Worm (Caenorhabditis elegans): ENCODE measurements around the gene Y57G11B.3.

Y57G11B.3 gene

ce11 chrIV:14587589-14587988 lies 13.4 kb upstream of the Y57G11B.3 start:
- TF ChIP-seq ztf-1 (GFP tag; conservative IDR thresholded peaks at IDR 0.05) (no peak), nhr-6 (tag; optimal IDR thresholded peaks at IDR 0.05) (no peak), R02D3.7 (tag; optimal IDR thresholded peaks at IDR 0.05) (no peak), ZK546.5 (tag; optimal IDR thresholded peaks at IDR 0.05) (no peak), nhr-25 (tag; optimal IDR thresholded peaks at IDR 0.05) (no peak), sem-4 (tag; optimal IDR thresholded peaks at IDR 0.05) (no peak), unc-62 (GFP tag; optimal IDR thresholded peaks at IDR 0.05) (no peak), nhr-11 (tag; optimal IDR thresholded peaks at IDR 0.05) (no peak), dmd-4 (tag; optimal IDR thresholded peaks at IDR 0.05) (no peak), nhr-21 (tag; optimal IDR thresholded peaks at IDR 0.05) (no peak), lsy-2 (tag; optimal IDR thresholded peaks at IDR 0.05) (no peak), peb-1 (tag; optimal IDR thresholded peaks at IDR 0.05) (no peak), mdl-1 (tag; optimal IDR thresholded peaks at IDR 0.05) (no peak), alr-1 (tag; optimal IDR thresholded peaks at IDR 0.05) (no peak)

- TF ChIP-seq elt-3 (tag; optimal IDR thresholded peaks at IDR 0.05), result no peak
- no peak for TF ChIP-seq ceh-82 (tag; optimal IDR thresholded peaks at IDR 0.05)
- TF ChIP-seq sma-3 (GFP tag; optimal IDR thresholded peaks at IDR 0.05), result no peak
- no peak for TF ChIP-seq sma-9 (GFP tag; optimal IDR thresholded peaks at IDR 0.05)
- TF ChIP-seq sma-9 (tag; optimal IDR thresholded peaks at IDR 0.05), result no peak
- no peak for TF ChIP-seq nhr-129 (tag; optimal IDR thresholded peaks at IDR 0.05)
- no peak for TF ChIP-seq ztf-4 (tag; optimal IDR thresholded peaks at IDR 0.05)
- TF ChIP-seq mab-5 (tag; optimal IDR thresholded peaks at IDR 0.05), result no peak
- no peak for TF ChIP-seq elt-1 (tag; optimal IDR thresholded peaks at IDR 0.05)
- no peak for TF ChIP-seq skn-1 (tag; optimal IDR thresholded peaks at IDR 0.05)
- TF ChIP-seq ama-1 (optimal IDR thresholded peaks at IDR 0.05), result no peak
- no peak for TF ChIP-seq mdl-1 (tag; optimal IDR thresholded peaks at IDR 0.05)
- TF ChIP-seq ceh-16 (tag; optimal IDR thresholded peaks at IDR 0.05), result no peak
- TF ChIP-seq lin-11 (tag; optimal IDR thresholded peaks at IDR 0.05), result no peak
- TF ChIP-seq ZK546.5 (tag; optimal IDR thresholded peaks at IDR 0.05), result no peak
- no peak for TF ChIP-seq nhr-25 (tag; optimal IDR thresholded peaks at IDR 0.05)
- no peak for TF ChIP-seq crh-2 (tag; optimal IDR thresholded peaks at IDR 0.05)
- no peak for TF ChIP-seq lin-13 (GFP tag; optimal IDR thresholded peaks at IDR 0.05)
- TF ChIP-seq R02D3.7 (tag; optimal IDR thresholded peaks at IDR 0.05), result no peak
Observed at ce11 chrIV:14586759-14587158, 12.6 kb upstream of the Y57G11B.3 start.

ce11 chrIV:14580939-14581338 lies 6.8 kb upstream of the Y57G11B.3 start, which contains the start of gene irld-18:
Gene irld-18, minus strand, starts transcription at chrIV:14581039.
- no peak for TF ChIP-seq ztf-4 (tag; optimal IDR thresholded peaks at IDR 0.05)
- no peak for TF ChIP-seq unc-55 (GFP tag; optimal IDR thresholded peaks at IDR 0.05)
- TF ChIP-seq gmeb-1 (tag; optimal IDR thresholded peaks at IDR 0.05), result no peak
- no peak for TF ChIP-seq F13H6.1 (tag; optimal IDR thresholded peaks at IDR 0.05)
- no peak for TF ChIP-seq fos-1 (tag; optimal IDR thresholded peaks at IDR 0.05)
- no peak for TF ChIP-seq dmd-4 (tag; optimal IDR thresholded peaks at IDR 0.05)
- no peak for TF ChIP-seq lin-39 (tag; optimal IDR thresholded peaks at IDR 0.05)
- no peak for TF ChIP-seq ceh-16 (tag; optimal IDR thresholded peaks at IDR 0.05)
- no peak for TF ChIP-seq egl-27 (tag; optimal IDR thresholded peaks at IDR 0.05)
- no peak for TF ChIP-seq elt-1 (tag; optimal IDR thresholded peaks at IDR 0.05)
- no peak for TF ChIP-seq skn-1 (tag; optimal IDR thresholded peaks at IDR 0.05)

DNA sequence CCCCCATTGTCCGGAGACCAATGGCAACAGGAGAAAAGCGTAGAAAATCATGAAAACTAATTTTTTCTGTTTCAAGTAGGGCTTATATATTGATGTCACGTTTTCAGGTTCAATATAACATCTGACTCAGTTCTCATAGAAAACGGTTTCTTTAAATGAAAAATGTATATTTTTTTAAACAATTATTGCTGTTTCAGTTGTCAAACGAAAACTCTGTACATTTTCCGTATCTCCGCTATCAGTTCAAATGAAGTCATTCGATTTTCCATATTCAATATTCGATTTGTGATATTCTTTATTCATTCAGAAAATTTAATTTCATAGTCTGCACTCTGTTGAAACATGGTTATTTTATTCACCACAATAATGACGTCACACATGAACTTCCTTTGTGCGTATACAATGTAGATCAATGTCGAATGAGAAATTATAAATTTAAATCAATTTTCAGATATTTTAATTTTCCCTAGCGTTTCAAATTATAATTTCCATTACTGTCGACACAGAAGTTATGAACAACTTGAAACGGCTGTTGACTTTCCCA lies 4.5 kb upstream of the Y57G11B.3 start, which contains the start of gene Y57G11B.8:
Gene Y57G11B.8 (minus strand): TSS at position 51 of the 544 bp plus-strand sequence.
- TF ChIP-seq nhr-6 (tag; optimal IDR thresholded peaks at IDR 0.05), result no peak
- no peak for TF ChIP-seq ztf-4 (tag; optimal IDR thresholded peaks at IDR 0.05)
- no peak for TF ChIP-seq nhr-25 (tag; optimal IDR thresholded peaks at IDR 0.05)
- TF ChIP-seq lin-13 (GFP tag; optimal IDR thresholded peaks at IDR 0.05), result no peak
- no peak for TF ChIP-seq aly-2 (tag; optimal IDR thresholded peaks at IDR 0.05)
- no peak for TF ChIP-seq ceh-16 (tag; optimal IDR thresholded peaks at IDR 0.05)
- TF ChIP-seq fos-1 (tag; optimal IDR thresholded peaks at IDR 0.05), result no peak
- TF ChIP-seq gmeb-1 (tag; optimal IDR thresholded peaks at IDR 0.05), result no peak
- no peak for TF ChIP-seq egl-27 (tag; optimal IDR thresholded peaks at IDR 0.05)
- TF ChIP-seq unc-55 (GFP tag; optimal IDR thresholded peaks at IDR 0.05), result no peak
- TF ChIP-seq mdl-1 (tag; optimal IDR thresholded peaks at IDR 0.05), result no peak
- TF ChIP-seq C34F6.9 (tag; optimal IDR thresholded peaks at IDR 0.05), result no peak
- TF ChIP-seq nhr-77 (tag; optimal IDR thresholded peaks at IDR 0.05), result no peak
- TF ChIP-seq mbf-1 (tag; optimal IDR thresholded peaks at IDR 0.05), result no peak
- TF ChIP-seq sem-4 (tag; optimal IDR thresholded peaks at IDR 0.05), result no peak
